Fruit fly (Drosophila melanogaster) Kc167 (cell line): ENCODE results near the gene Gycbeta100B.

Experiments used
- Myc ChIP-seq: fragments of >200 bp; optimal IDR thresholded peaks from 2 replicates; lab custom pipeline; 2017; ENCODE audit warnings: missing external identifiers
- Sin3A ChIP-seq: fragments of >200 bp; optimal IDR thresholded peaks from 2 replicates; lab custom pipeline; 2018; ENCODE audit warnings: missing external identifiers
- h ChIP-seq: fragments of >200 bp; optimal IDR thresholded peaks from 3 replicates; lab custom pipeline; 2018; ENCODE audit warnings: missing external identifiers
- insv ChIP-seq: fragments of >200 bp; optimal IDR thresholded peaks from 3 replicates; lab custom pipeline; 2018; ENCODE audit warnings: missing external identifiers
- psq ChIP-seq: fragments of >200 bp; optimal IDR thresholded peaks from 2 replicates; lab custom pipeline; 2017; ENCODE audit warnings: missing external identifiers
- ttk ChIP-seq: sonication (Bioruptor generic); optimal IDR thresholded peaks from 2 replicates; lab custom pipeline; 2017; ENCODE audit warnings: missing external identifiers

Gene Gycbeta100B

DNA sequence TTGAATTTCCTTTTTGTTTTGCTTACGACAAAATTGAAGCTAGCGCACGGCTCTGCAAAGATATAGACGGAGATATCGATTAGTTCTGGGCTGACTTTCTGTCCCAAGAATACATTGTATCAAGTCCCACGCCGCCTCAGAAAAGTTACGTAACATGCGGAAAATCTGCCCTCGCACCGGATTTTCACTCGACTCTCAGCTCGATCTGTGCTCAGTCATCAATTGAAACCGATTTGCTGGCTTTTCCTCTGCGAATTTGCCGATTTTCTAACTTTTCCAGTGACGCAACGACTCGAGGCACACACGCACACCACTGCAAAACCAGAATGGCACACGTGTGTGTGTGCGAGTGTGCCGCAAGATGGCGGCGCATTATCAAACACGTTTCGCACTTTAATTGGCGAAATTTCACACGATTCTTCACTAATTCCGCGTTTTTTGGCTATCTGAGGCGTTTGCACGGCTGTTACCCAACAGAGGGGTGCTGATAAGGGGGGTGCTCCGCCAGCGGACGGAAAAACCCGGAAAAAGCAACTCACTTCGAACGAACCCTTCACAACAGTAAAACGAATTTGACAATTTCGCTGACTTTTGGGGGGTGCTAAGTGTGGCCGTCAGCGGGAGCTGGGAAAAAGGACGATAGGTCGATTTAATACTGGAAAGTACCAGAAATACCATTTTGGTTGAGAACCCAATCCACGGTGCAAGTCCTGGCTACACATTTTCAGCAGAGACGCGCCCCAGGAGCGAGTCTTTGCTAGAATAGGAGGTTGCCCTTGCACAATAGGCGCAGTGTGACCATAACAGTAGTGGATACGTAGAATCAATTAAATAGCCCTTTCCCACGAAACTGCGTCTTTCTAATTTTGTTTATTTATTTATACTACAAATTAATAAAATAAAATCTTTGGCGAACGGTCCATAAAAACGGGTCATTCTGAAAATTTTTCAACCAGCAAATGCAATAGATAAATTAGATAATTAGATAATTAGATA, 85.1 kb downstream of the Gycbeta100B start, which contains the start of gene ATPsynC:
Gene ATPsynC, minus strand, starts transcription at position 634 of the 996 bp plus-strand sequence.
- TF ChIP-seq psq (lab: Kevin White, UChicago): no peak
- no peak for TF ChIP-seq h (lab: Kevin White, UChicago)
- TF ChIP-seq Myc (lab: Kevin White, UChicago): no peak
- TF ChIP-seq ttk (lab: Kevin White, UChicago): no peak
- no peak for TF ChIP-seq Sin3A (lab: Kevin White, UChicago)
- TF ChIP-seq insv: no peak

- TF ChIP-seq insv (no peak), psq (lab: Kevin White, UChicago) (no peak), ttk (lab: Kevin White, UChicago) (no peak), Myc (lab: Kevin White, UChicago) (no peak)
These were observed 86.5 kb downstream of the Gycbeta100B start, which contains the start of gene CG12054 for dm6 chr3R:31220456-31221336. CG12054 (plus strand) TSS chr3R:31220702.

DNA sequence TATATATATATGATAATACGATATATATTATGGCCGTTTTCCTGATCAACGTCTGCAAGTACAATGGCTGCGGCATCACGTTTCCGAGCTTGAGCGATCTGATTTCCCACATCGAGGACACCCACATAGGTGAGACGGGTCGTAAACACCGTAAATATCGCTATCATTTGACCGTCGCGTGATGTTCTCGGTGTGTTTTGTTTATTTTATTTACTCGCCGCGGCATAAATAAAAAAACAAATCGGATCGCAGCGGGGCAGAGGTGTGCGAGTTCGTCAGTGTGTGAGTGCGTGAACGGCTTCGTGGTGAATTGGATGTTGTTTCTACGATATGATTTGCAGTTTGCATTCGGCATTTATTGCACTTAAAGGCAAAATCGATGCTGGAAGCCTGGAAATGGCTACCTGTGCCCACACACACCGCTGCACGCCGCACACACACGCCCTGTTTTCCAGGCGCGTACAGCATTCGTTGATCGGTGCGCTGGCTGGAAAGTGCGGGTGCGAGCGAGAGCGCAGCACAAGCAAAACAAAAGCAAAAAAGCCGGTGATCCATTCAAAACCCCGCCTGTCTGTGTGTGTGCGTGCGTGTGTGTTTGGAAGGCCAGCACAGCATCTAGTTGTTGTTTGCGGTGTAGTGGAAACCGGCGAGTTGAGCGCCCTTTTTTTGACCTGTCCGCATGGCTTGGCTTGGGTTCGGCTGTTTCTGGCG, 87.3 kb downstream of the Gycbeta100B start:
- TF ChIP-seq ttk (lab: Kevin White, UChicago) (no peak), Sin3A (lab: Kevin White, UChicago) (no peak), insv (no peak), h (lab: Kevin White, UChicago) (no peak), psq (lab: Kevin White, UChicago) (no peak), Myc (lab: Kevin White, UChicago) (no peak)

- TF ChIP-seq insv (no peak), h (lab: Kevin White, UChicago) (no peak), Sin3A (lab: Kevin White, UChicago) (no peak), psq (lab: Kevin White, UChicago) (no peak), Myc (lab: Kevin White, UChicago) (no peak), ttk (lab: Kevin White, UChicago) (no peak)
These were observed 88.1 kb downstream of the Gycbeta100B start for dm6 chr3R:31222125-31222889.

DNA sequence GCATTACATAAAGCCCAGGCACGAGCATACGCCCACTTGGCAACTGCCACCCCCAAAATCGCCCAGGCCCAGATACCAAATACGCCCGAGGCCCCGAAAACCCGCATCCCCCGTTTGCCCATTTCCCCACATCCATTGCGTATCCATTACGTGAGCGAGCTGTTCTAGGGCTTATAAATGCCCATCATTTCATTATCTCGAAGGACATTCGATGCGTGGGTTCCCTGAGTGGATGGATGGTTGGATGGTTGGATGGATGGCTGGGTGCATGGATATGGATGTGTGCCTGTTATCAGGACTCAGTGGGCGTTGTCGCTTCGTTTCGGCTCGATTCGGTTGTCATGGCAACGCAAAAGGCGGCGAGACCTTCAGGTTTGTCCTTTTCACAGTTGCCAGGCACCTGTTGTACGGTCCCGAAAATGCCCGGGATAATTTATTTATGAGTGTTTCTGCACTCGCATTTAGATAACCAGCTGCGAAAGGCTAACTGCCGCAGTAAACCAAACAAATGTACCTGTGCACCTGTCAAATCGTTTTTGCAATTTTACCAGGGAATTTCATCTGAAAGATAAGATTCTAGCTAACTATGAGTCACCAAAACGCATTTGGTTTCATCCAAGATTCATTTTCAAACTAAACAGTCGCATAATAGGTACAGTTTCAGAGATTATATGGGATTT, 88.8 kb downstream of the Gycbeta100B start:
- TF ChIP-seq ttk (lab: Kevin White, UChicago): no peak
- TF ChIP-seq psq (lab: Kevin White, UChicago): no peak
- no peak for TF ChIP-seq Sin3A (lab: Kevin White, UChicago)
- TF ChIP-seq insv: no peak
- TF ChIP-seq Myc (lab: Kevin White, UChicago): no peak
- no peak for TF ChIP-seq h (lab: Kevin White, UChicago)

dm6 chr3R:31223971-31224860, 90.0 kb downstream of the Gycbeta100B start:
- TF ChIP-seq ttk (lab: Kevin White, UChicago): no peak
- no peak for TF ChIP-seq insv
- no peak for TF ChIP-seq h (lab: Kevin White, UChicago)
- no peak for TF ChIP-seq Sin3A (lab: Kevin White, UChicago)
- no peak for TF ChIP-seq Myc (lab: Kevin White, UChicago)
- TF ChIP-seq psq (lab: Kevin White, UChicago): no peak

DNA sequence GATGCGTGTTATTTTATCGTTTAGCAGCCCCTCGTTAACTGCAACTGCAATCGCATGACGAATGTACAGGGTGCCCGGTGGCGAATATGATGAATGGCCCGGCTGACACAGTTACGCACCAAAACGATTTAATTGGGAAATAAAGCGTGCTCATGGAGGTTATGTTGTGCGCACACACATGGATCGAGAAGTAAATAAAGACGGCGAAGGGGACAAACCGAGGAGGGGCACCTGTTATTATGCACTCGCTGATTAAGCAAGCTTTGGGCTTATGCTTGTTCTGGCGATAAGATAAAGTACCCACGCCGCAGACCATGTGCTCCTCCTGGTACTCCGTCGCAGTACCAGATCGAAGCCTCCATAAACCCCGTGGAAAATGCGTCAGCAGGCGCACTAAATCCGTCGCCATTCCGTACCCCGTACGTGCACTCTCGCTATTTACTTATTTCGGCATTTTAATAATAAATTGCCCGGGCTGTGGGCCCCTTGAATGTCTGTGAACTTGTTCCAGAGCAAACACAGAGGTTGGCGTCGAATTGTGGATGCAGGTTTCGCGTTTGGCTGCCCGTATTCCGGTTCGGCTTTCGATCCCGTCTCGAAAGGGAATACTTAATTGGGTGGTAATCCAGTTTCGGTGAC, 91.0 kb downstream of the Gycbeta100B start:
- no peak for TF ChIP-seq ttk (lab: Kevin White, UChicago)
- TF ChIP-seq Myc (lab: Kevin White, UChicago): no peak
- TF ChIP-seq Sin3A (lab: Kevin White, UChicago): no peak
- no peak for TF ChIP-seq insv
- no peak for TF ChIP-seq h (lab: Kevin White, UChicago)
- TF ChIP-seq psq (lab: Kevin White, UChicago): no peak
